Fruit fly (Drosophila melanogaster) whole organism, embryonic: ENCODE data around the gene CG7579.

Source experiments
- Asciz ChIP-seq: fragments of 200-800 bp; sonication (Bioruptor generic); optimal IDR thresholded peaks from 2 replicates; lab custom pipeline; 2017; ENCODE audit warnings: missing biosample characterization, mild to moderate bottlenecking, missing genetic modification characterization, missing genetic modification reagents
- Atf3 ChIP-seq: fragments of 200-800 bp; sonication (Bioruptor generic); optimal IDR thresholded peaks from 3 replicates; lab custom pipeline; 2016; ENCODE audit warnings: missing biosample characterization, missing genetic modification characterization
- Bdp1 ChIP-seq: fragments of 200-800 bp; sonication (Bioruptor generic); optimal IDR thresholded peaks from 3 replicates; lab custom pipeline; 2016; ENCODE audit warnings: missing biosample characterization, missing genetic modification characterization
- CG10979 ChIP-seq: fragments of 200-800 bp; sonication (Bioruptor generic); optimal IDR thresholded peaks from 2 replicates; lab custom pipeline; 2018; ENCODE audit warnings: missing biosample characterization, mild to moderate bottlenecking, missing genetic modification characterization, moderate library complexity
- CG12942 ChIP-seq: fragments of 200-800 bp; sonication (Bioruptor generic); optimal IDR thresholded peaks from 3 replicates; lab custom pipeline; 2016; ENCODE audit warnings: missing biosample characterization, missing genetic modification characterization
- CG13894 ChIP-seq: fragments of 200-800 bp; sonication (Bioruptor generic); optimal IDR thresholded peaks from 3 replicates; lab custom pipeline; 2018; ENCODE audit warnings: missing biosample characterization, mild to moderate bottlenecking, missing genetic modification characterization, moderate library complexity
- CG1529 ChIP-seq: fragments of 200-800 bp; sonication (Bioruptor generic); optimal IDR thresholded peaks from 3 replicates; lab custom pipeline; 2018; ENCODE audit warnings: missing biosample characterization, missing genetic modification characterization
- CG17829 ChIP-seq: fragments of 200-800 bp; optimal IDR thresholded peaks from 2 replicates; lab custom pipeline; 2019; ENCODE audit warnings: missing biosample characterization, mild to moderate bottlenecking, missing genetic modification characterization, moderate library complexity
- CG17912 ChIP-seq: fragments of 200-800 bp; sonication (Bioruptor generic); optimal IDR thresholded peaks from 2 replicates; lab custom pipeline; 2018; ENCODE audit warnings: missing biosample characterization, mild to moderate bottlenecking, missing genetic modification characterization
- CG2678 ChIP-seq: fragments of 200-800 bp; sonication (Bioruptor generic); optimal IDR thresholded peaks from 3 replicates; lab custom pipeline; 2019; ENCODE audit warnings: missing biosample characterization, mild to moderate bottlenecking, missing genetic modification characterization, moderate library complexity
- CG2712 ChIP-seq: fragments of 200-800 bp; optimal IDR thresholded peaks from 3 replicates; lab custom pipeline; 2019; ENCODE audit warnings: missing biosample characterization, mild to moderate bottlenecking, missing genetic modification characterization, moderate library complexity
- CG31441 ChIP-seq: fragments of 200-800 bp; sonication (Bioruptor generic); IDR thresholded peaks from 2 replicates; pipeline ENCODE4 v1.3.6; 2022; ENCODE audit warnings: missing biosample characterization, missing genetic modification characterization
- CG34224 ChIP-seq: fragments of 200-800 bp; sonication (Bioruptor generic); IDR thresholded peaks from 3 replicates; pipeline ENCODE4 v1.3.6; 2022; ENCODE audit warnings: missing biosample characterization, missing genetic modification characterization; ENCODE audit not compliant: partially characterized antibody
- CG4707 ChIP-seq: fragments of 200-800 bp; sonication (Bioruptor generic); optimal IDR thresholded peaks from 2 replicates; lab custom pipeline; 2018; ENCODE audit warnings: missing biosample characterization, mild to moderate bottlenecking, missing genetic modification characterization, moderate library complexity
- CG6791 ChIP-seq: fragments of 200-800 bp; sonication (Bioruptor generic); IDR thresholded peaks from 3 replicates; pipeline ENCODE4 v1.3.6; 2022; ENCODE audit warnings: missing biosample characterization, missing genetic modification characterization; ENCODE audit not compliant: partially characterized antibody
- CG8281 ChIP-seq: fragments of 200-800 bp; sonication (Bioruptor generic); optimal IDR thresholded peaks from 2 replicates; lab custom pipeline; 2018; ENCODE audit warnings: missing biosample characterization, mild to moderate bottlenecking, missing genetic modification characterization, moderate library complexity
- D19A ChIP-seq: fragments of 200-800 bp; optimal IDR thresholded peaks from 3 replicates; lab custom pipeline; 2019; ENCODE audit warnings: missing biosample characterization, mild to moderate bottlenecking, missing genetic modification characterization, moderate library complexity
- Dbx ChIP-seq: fragments of 200-800 bp; sonication (Bioruptor generic); IDR thresholded peaks from 3 replicates; pipeline ENCODE4 v1.3.6; 2022; ENCODE audit warnings: missing biosample characterization, missing genetic modification characterization
- E2f1 ChIP-seq: fragments of 200-800 bp; sonication (Bioruptor generic); IDR thresholded peaks from 2 replicates; pipeline ENCODE4 v1.3.6; 2022; ENCODE audit warnings: missing biosample characterization, missing genetic modification characterization
- Eip74EF ChIP-seq, 2 experiments: fragments of 200-800 bp in 1 of 2; fragments of >200 bp in 1 of 2; sonication (Bioruptor generic) in 1 of 2; optimal IDR thresholded peaks; 2 replicates each; lab custom pipeline; 2017 to 2019; ENCODE audit warnings: missing biosample characterization in 2 of 2, missing genetic modification characterization in 2 of 2, mild to moderate bottlenecking in 1 of 2, moderate library complexity in 1 of 2
- Gug ChIP-seq: fragments of 200-800 bp; sonication (Bioruptor generic); IDR thresholded peaks from 4 replicates; pipeline ENCODE4 v1.3.6; 2022; ENCODE audit warnings: missing biosample characterization, missing genetic modification characterization
- HLH3B ChIP-seq: fragments of 200-800 bp; sonication (Bioruptor generic); IDR thresholded peaks from 2 replicates; pipeline ENCODE4 v1.3.6; 2022; ENCODE audit warnings: missing biosample characterization, missing genetic modification characterization
- Hr51 ChIP-seq, 2 experiments: fragments of 200-800 bp; sonication (Bioruptor generic); optimal IDR thresholded peaks; 2 replicates in 1 of 2; 3 replicates in 1 of 2; lab custom pipeline; 2016 to 2018; ENCODE audit warnings: missing biosample characterization in 2 of 2, missing genetic modification characterization in 2 of 2, mild to moderate bottlenecking in 1 of 2, moderate library complexity in 1 of 2
- Lim3 ChIP-seq: fragments of 200-800 bp; sonication (Bioruptor generic); IDR thresholded peaks from 2 replicates; pipeline ENCODE4 v1.3.6; 2022; ENCODE audit warnings: missing biosample characterization, missing genetic modification characterization
- Optix ChIP-seq: fragments of 200-800 bp; sonication (Bioruptor generic); IDR thresholded peaks from 3 replicates; pipeline ENCODE4 v1.3.6; 2022; ENCODE audit warnings: missing biosample characterization, missing genetic modification characterization
- Poxn ChIP-seq: fragments of 200-800 bp; sonication (Bioruptor generic); IDR thresholded peaks from 2 replicates; pipeline ENCODE4 v1.3.6; 2022; ENCODE audit warnings: missing biosample characterization, missing genetic modification characterization
- Ssrp ChIP-seq: fragments of 200-800 bp; sonication (Bioruptor generic); optimal IDR thresholded peaks from 2 replicates; lab custom pipeline; 2018; ENCODE audit warnings: missing biosample characterization, mild to moderate bottlenecking, missing genetic modification characterization, moderate library complexity
- Xrp1 ChIP-seq: fragments of 200-800 bp; sonication (Bioruptor generic); IDR thresholded peaks from 2 replicates; pipeline ENCODE4 v1.3.6; 2022; ENCODE audit warnings: missing biosample characterization, missing genetic modification characterization
- abd-A ChIP-seq: fragments of 200-800 bp; sonication (Bioruptor generic); optimal IDR thresholded peaks from 3 replicates; lab custom pipeline; 2019; ENCODE audit warnings: missing biosample characterization, mild to moderate bottlenecking, missing genetic modification characterization, moderate library complexity
- aop ChIP-seq: fragments of 200-800 bp; sonication (Bioruptor generic); IDR thresholded peaks from 2 replicates; pipeline ENCODE4 v1.3.6; 2022; ENCODE audit warnings: missing biosample characterization, missing genetic modification characterization
- ash1 ChIP-seq: fragments of 200-800 bp; sonication (Bioruptor generic); optimal IDR thresholded peaks from 2 replicates; lab custom pipeline; 2018; ENCODE audit warnings: missing biosample characterization, mild to moderate bottlenecking, missing genetic modification characterization
- az2 ChIP-seq: fragments of 200-800 bp; sonication (Bioruptor generic); optimal IDR thresholded peaks from 3 replicates; lab custom pipeline; 2016; ENCODE audit warnings: missing biosample characterization, missing genetic modification characterization
- crc ChIP-seq: fragments of 200-800 bp; sonication (Bioruptor generic); optimal IDR thresholded peaks from 2 replicates; lab custom pipeline; 2016; ENCODE audit warnings: missing biosample characterization, missing genetic modification characterization
- dmrt11E ChIP-seq: fragments of 200-800 bp; sonication (Bioruptor generic); optimal IDR thresholded peaks from 3 replicates; lab custom pipeline; 2018; ENCODE audit warnings: missing biosample characterization, mild to moderate bottlenecking, missing genetic modification characterization, moderate library complexity
- eve ChIP-seq, 2 experiments: fragments of >200 bp; optimal IDR thresholded peaks; 2 replicates each; lab custom pipeline; 2017; ENCODE audit warnings: missing biosample characterization in 2 of 2, missing genetic modification characterization in 2 of 2
- gcm2 ChIP-seq: fragments of 200-800 bp; sonication (Bioruptor generic); optimal IDR thresholded peaks from 2 replicates; lab custom pipeline; 2016; ENCODE audit warnings: missing biosample characterization, missing genetic modification characterization
- grn ChIP-seq: fragments of 200-800 bp; sonication (Bioruptor generic); optimal IDR thresholded peaks from 3 replicates; lab custom pipeline; 2017; ENCODE audit warnings: missing biosample characterization, missing genetic modification characterization
- kah ChIP-seq: fragments of 200-800 bp; sonication (Bioruptor generic); optimal IDR thresholded peaks from 2 replicates; lab custom pipeline; 2018; ENCODE audit warnings: missing biosample characterization, mild to moderate bottlenecking, missing genetic modification characterization
- lov ChIP-seq, 2 experiments: fragments of 200-800 bp in 1 of 2; fragments of >200 bp in 1 of 2; sonication (Bioruptor generic) in 1 of 2; IDR thresholded peaks in 1 of 2; optimal IDR thresholded peaks in 1 of 2; 2 replicates in 1 of 2; 3 replicates in 1 of 2; pipeline versions ENCODE4 v1.3.6 to Lab custom; 2017 to 2022; ENCODE audit warnings: missing biosample characterization in 1 of 2, missing genetic modification characterization in 1 of 2
- mirr ChIP-seq: fragments of 200-800 bp; sonication (Bioruptor generic); optimal IDR thresholded peaks from 3 replicates; lab custom pipeline; 2018; ENCODE audit warnings: missing biosample characterization, mild to moderate bottlenecking, missing genetic modification characterization
- nerfin-1 ChIP-seq: fragments of 200-800 bp; sonication (Bioruptor generic); optimal IDR thresholded peaks from 3 replicates; lab custom pipeline; 2019; ENCODE audit warnings: missing biosample characterization, mild to moderate bottlenecking, missing genetic modification characterization, moderate library complexity
- pros ChIP-seq: fragments of 200-800 bp; sonication (Bioruptor generic); optimal IDR thresholded peaks from 3 replicates; lab custom pipeline; 2019; ENCODE audit warnings: missing biosample characterization, mild to moderate bottlenecking, missing genetic modification characterization, moderate library complexity
- rib ChIP-seq: fragments of 200-800 bp; sonication (Bioruptor generic); IDR thresholded peaks from 2 replicates; pipeline ENCODE4 v1.3.6; 2022; ENCODE audit warnings: missing biosample characterization, missing genetic modification characterization
- sd ChIP-seq: fragments of 200-800 bp; sonication (Bioruptor generic); optimal IDR thresholded peaks from 3 replicates; lab custom pipeline; 2018; ENCODE audit warnings: missing biosample characterization, mild to moderate bottlenecking, missing genetic modification characterization, moderate library complexity
- sens ChIP-seq: fragments of 200-800 bp; sonication (Bioruptor generic); peaks from one replicate; lab custom pipeline; 2016; ENCODE audit warnings: missing biosample characterization, missing genetic modification characterization
- sim ChIP-seq: fragments of 200-800 bp; sonication (Bioruptor generic); IDR thresholded peaks from 2 replicates; pipeline ENCODE4 v1.3.6; 2022; ENCODE audit warnings: missing biosample characterization, missing genetic modification characterization
- sima ChIP-seq: fragments of 200-800 bp; sonication (Bioruptor generic); optimal IDR thresholded peaks from 2 replicates; lab custom pipeline; 2016; ENCODE audit warnings: missing biosample characterization, missing genetic modification characterization
- slp2 ChIP-seq: fragments of 200-800 bp; sonication (Bioruptor generic); optimal IDR thresholded peaks from 2 replicates; lab custom pipeline; 2016; ENCODE audit warnings: missing biosample characterization, missing genetic modification characterization
- tin ChIP-seq: fragments of 200-800 bp; sonication (Bioruptor generic); optimal IDR thresholded peaks from 3 replicates; lab custom pipeline; 2016; ENCODE audit warnings: missing biosample characterization, missing genetic modification characterization

CG7579 gene

dm6 chr3L:15729306-15730006 is 46.2 kb upstream of the CG7579 start (continued):
- TF ChIP-seq D19A (tag; lab: Kevin White, UChicago) (peak; percentile 32), eve (GFP tag; optimal IDR thresholded peaks at IDR 0.05; lab: Kevin White, UChicago) (no peak), CG2678 (peak; percentile 0), CG12942 (GFP tag; lab: Kevin White, UChicago) (no peak), slp2 (GFP tag; lab: Kevin White, UChicago) (no peak), Eip74EF (GFP tag; optimal IDR thresholded peaks at IDR 0.05; lab: Kevin White, UChicago) (no peak), CG17912 (no peak), abd-A (tag; lab: Kevin White, UChicago) (peak; percentile 69), pros (GFP tag; lab: Kevin White, UChicago) (peak; percentile 60), kah (GFP tag; lab: Kevin White, UChicago) (peak; percentile 33), CG8281 (tag; lab: Kevin White, UChicago) (no peak), CG34224 (GFP tag; lab: Robert Waterston, UW) (peak; percentile 62; the same call in 2 of the 3 replicates), Bdp1 (no peak), mirr (peak; percentile 24), CG1529 (GFP tag; lab: Kevin White, UChicago) (no peak), Dbx (GFP tag; lab: Robert Waterston, UW) (no peak), gcm2 (GFP tag; lab: Kevin White, UChicago) (peak; percentile 18), sens (peak; percentile 85), E2f1 (GFP tag; lab: Robert Waterston, UW) (no peak), CG10979 (tag; lab: Kevin White, UChicago) (peak; percentile 32), CG17829 (tag; lab: Kevin White, UChicago) (peak; percentile 74), CG31441 (GFP tag; lab: Robert Waterston, UW) (no peak; the same call in 1 of the 2 replicates), ash1 (GFP tag; lab: Kevin White, UChicago) (peak; percentile 27), Lim3 (no peak), Gug (GFP tag; lab: Robert Waterston, UW) (no peak), sim (GFP tag; lab: Robert Waterston, UW) (0 out of 2 replicates have a peak, but pooled peaks have one; percentile 10), lov (optimal IDR thresholded peaks at IDR 0.05; lab: Kevin White, UChicago) (no peak), lov (GFP tag; IDR thresholded peaks at IDR 0.05; lab: Robert Waterston, UW) (peak; percentile 43; the same call in 1 of the 3 replicates), Atf3 (GFP tag; lab: Kevin White, UChicago) (no peak), dmrt11E (no peak), CG4707 (GFP tag; lab: Kevin White, UChicago) (peak; percentile 62), sima (GFP tag; lab: Kevin White, UChicago) (no peak), tin (GFP tag; lab: Kevin White, UChicago) (no peak), nerfin-1 (peak; percentile 57), Asciz (GFP tag; lab: Kevin White, UChicago) (no peak), aop (GFP tag; lab: Robert Waterston, UW) (no peak), crc (GFP tag; lab: Kevin White, UChicago) (no peak), Hr51 (GFP tag; optimal IDR thresholded peaks at IDR 0.05; lab: Kevin White, UChicago) (peak in 1 of 2 experiments; percentile 5), CG13894 (tag; lab: Kevin White, UChicago) (no peak), Poxn (GFP tag; lab: Robert Waterston, UW) (no peak), az2 (GFP tag; lab: Kevin White, UChicago) (no peak), Xrp1 (GFP tag; lab: Robert Waterston, UW) (peak; percentile 18; the same call in 1 of the 2 replicates), CG6791 (GFP tag; lab: Robert Waterston, UW) (peak; percentile 72; the same call in 2 of the 3 replicates), rib (GFP tag; lab: Robert Waterston, UW) (no peak), CG2712 (tag; lab: Kevin White, UChicago) (peak; percentile 3), grn (GFP tag; lab: Kevin White, UChicago) (peak; percentile 42), sd (tag; lab: Kevin White, UChicago) (no peak), HLH3B (peak; percentile 22; the same call in 1 of the 2 replicates), Ssrp (tag; lab: Kevin White, UChicago) (no peak), Optix (GFP tag; lab: Robert Waterston, UW) (no peak; the same call in 2 of the 3 replicates)
